Worm (Caenorhabditis elegans) whole organism, late embryonic: Measurements from ENCODE around the gene ncs-3.

Source experiments
- C08G9.2 ChIP-seq: sonication (generic microtip); optimal IDR thresholded peaks from 2 replicates; lab custom pipeline; 2016; ENCODE audit warnings: mild to moderate bottlenecking, missing genetic modification characterization, moderate library complexity, missing compliant biosample characterization
- F13H6.1 ChIP-seq: sonication (generic microtip); optimal IDR thresholded peaks from 2 replicates; lab custom pipeline; 2016; ENCODE audit warnings: missing genetic modification characterization, missing compliant biosample characterization
- K02D7.2 ChIP-seq: sonication (generic microtip); optimal IDR thresholded peaks from 2 replicates; lab custom pipeline; 2017; ENCODE audit warnings: mild to moderate bottlenecking, missing genetic modification characterization, missing compliant biosample characterization
- K09A11.1 ChIP-seq: sonication (generic microtip); optimal IDR thresholded peaks from 2 replicates; lab custom pipeline; 2017; ENCODE audit warnings: antibody characterized with exemption, mild to moderate bottlenecking, missing genetic modification characterization, missing compliant biosample characterization; ENCODE audit not compliant: insufficient read depth
- T23F11.4 ChIP-seq: fragments of 200-800 bp; sonication (Bioruptor generic); optimal IDR thresholded peaks from 2 replicates; lab custom pipeline; 2018; ENCODE audit warnings: mild to moderate bottlenecking, missing genetic modification characterization, missing compliant biosample characterization
- Y22D7AL.16 ChIP-seq: sonication (generic microtip); optimal IDR thresholded peaks from 2 replicates; lab custom pipeline; 2016; ENCODE audit warnings: missing genetic modification characterization, missing compliant biosample characterization
- ahr-1 ChIP-seq: sonication (generic microtip); optimal IDR thresholded peaks from 2 replicates; lab custom pipeline; 2016; ENCODE audit warnings: missing genetic modification characterization, missing compliant biosample characterization
- ceh-14 ChIP-seq: sonication (generic microtip); optimal IDR thresholded peaks from 2 replicates; lab custom pipeline; 2016; ENCODE audit warnings: missing genotype, missing genetic modification characterization, missing compliant biosample characterization
- ceh-2 ChIP-seq: sonication (generic microtip); optimal IDR thresholded peaks from 2 replicates; lab custom pipeline; 2016; ENCODE audit warnings: missing genotype, missing genetic modification characterization, missing compliant biosample characterization
- ceh-22 ChIP-seq: sonication (generic microtip); optimal IDR thresholded peaks from 2 replicates; lab custom pipeline; 2017; ENCODE audit warnings: missing biosample characterization, missing genetic modification characterization
- ceh-24 ChIP-seq: sonication (generic microtip); optimal IDR thresholded peaks from 2 replicates; lab custom pipeline; 2016; ENCODE audit warnings: mild to moderate bottlenecking, missing genetic modification characterization, missing compliant biosample characterization
- ceh-31 ChIP-seq: sonication (generic microtip); optimal IDR thresholded peaks from 2 replicates; lab custom pipeline; 2016; ENCODE audit warnings: missing genetic modification characterization, missing compliant biosample characterization
- ceh-34 ChIP-seq: sonication (generic microtip); optimal IDR thresholded peaks from 2 replicates; lab custom pipeline; 2016; ENCODE audit warnings: mild to moderate bottlenecking, missing genetic modification characterization, missing compliant biosample characterization
- ceh-45 ChIP-seq: fragments of 200-800 bp; sonication (Bioruptor generic); IDR thresholded peaks from 2 replicates; pipeline ENCODE4 v1.3.6; 2022; ENCODE audit warnings: missing genetic modification reagents, missing genetic modification characterization, missing compliant biosample characterization
- ceh-48 ChIP-seq: sonication (generic microtip); optimal IDR thresholded peaks from 2 replicates; lab custom pipeline; 2016; ENCODE audit warnings: missing genetic modification characterization, inconsistent platforms, missing compliant biosample characterization
- che-1 ChIP-seq: sonication (generic microtip); optimal IDR thresholded peaks from 2 replicates; lab custom pipeline; 2016; ENCODE audit warnings: mild to moderate bottlenecking, missing genetic modification characterization, missing compliant biosample characterization
- dmd-4 ChIP-seq: sonication (generic microtip); optimal IDR thresholded peaks from 2 replicates; lab custom pipeline; 2016; ENCODE audit warnings: borderline replicate concordance, missing genetic modification characterization, missing compliant biosample characterization
- dve-1 ChIP-seq: sonication (generic microtip); optimal IDR thresholded peaks from 2 replicates; lab custom pipeline; 2017; ENCODE audit warnings: antibody characterized with exemption, mild to moderate bottlenecking, missing genetic modification characterization, missing compliant biosample characterization
- elt-2 ChIP-seq: sonication (generic microtip); optimal IDR thresholded peaks from 2 replicates; lab custom pipeline; 2016; ENCODE audit warnings: missing genetic modification reagents, missing genetic modification characterization, missing compliant biosample characterization
- fkh-10 ChIP-seq: fragments of 150-350 bp; optimal IDR thresholded peaks from 2 replicates; lab custom pipeline; 2014; ENCODE audit warnings: missing biosample characterization, missing genetic modification reagents, missing genetic modification characterization
- fkh-6 ChIP-seq: sonication (generic microtip); optimal IDR thresholded peaks from 2 replicates; lab custom pipeline; 2016; ENCODE audit warnings: missing genetic modification characterization, missing compliant biosample characterization
- gmeb-2 ChIP-seq: sonication (generic microtip); optimal IDR thresholded peaks from 2 replicates; lab custom pipeline; 2016; ENCODE audit warnings: missing genetic modification characterization, inconsistent platforms, missing compliant biosample characterization
- hlh-13 ChIP-seq: fragments of 200-800 bp; sonication (Bioruptor generic); optimal IDR thresholded peaks from 2 replicates; lab custom pipeline; 2018; ENCODE audit warnings: mild to moderate bottlenecking, missing genetic modification characterization, missing compliant biosample characterization
- hlh-15 ChIP-seq: sonication (generic microtip); optimal IDR thresholded peaks from 2 replicates; lab custom pipeline; 2016; ENCODE audit warnings: missing genetic modification characterization, missing compliant biosample characterization
- hlh-6 ChIP-seq: sonication (generic microtip); optimal IDR thresholded peaks from 2 replicates; lab custom pipeline; 2016; ENCODE audit warnings: missing genotype, missing genetic modification characterization, missing compliant biosample characterization
- hlh-8 ChIP-seq: sonication (generic microtip); optimal IDR thresholded peaks from 2 replicates; lab custom pipeline; 2016; ENCODE audit warnings: missing genotype, missing genetic modification characterization, missing compliant biosample characterization
- lim-6 ChIP-seq: sonication (generic microtip); optimal IDR thresholded peaks from 2 replicates; lab custom pipeline; 2016; ENCODE audit warnings: missing genetic modification characterization, missing compliant biosample characterization
- nfya-1 ChIP-seq: sonication (generic microtip); optimal IDR thresholded peaks from 2 replicates; lab custom pipeline; 2017; ENCODE audit warnings: missing genetic modification characterization, mild to moderate bottlenecking, missing compliant biosample characterization, antibody characterized with exemption, moderate library complexity
- nhr-232 ChIP-seq: sonication (generic microtip); optimal IDR thresholded peaks from 2 replicates; lab custom pipeline; 2016; ENCODE audit warnings: missing genetic modification characterization, missing compliant biosample characterization
- pha-2 ChIP-seq: sonication (generic microtip); optimal IDR thresholded peaks from 2 replicates; lab custom pipeline; 2017; ENCODE audit warnings: mild to moderate bottlenecking, missing genetic modification characterization, missing compliant biosample characterization
- pqm-1 ChIP-seq: sonication (generic microtip); optimal IDR thresholded peaks from 2 replicates; lab custom pipeline; 2016; ENCODE audit warnings: missing genetic modification characterization, missing compliant biosample characterization
- ref-2 ChIP-seq: sonication (generic microtip); optimal IDR thresholded peaks from 2 replicates; lab custom pipeline; 2016; ENCODE audit warnings: missing genetic modification characterization, missing compliant biosample characterization
- rnt-1 ChIP-seq: sonication (generic microtip); optimal IDR thresholded peaks from 2 replicates; lab custom pipeline; 2016; ENCODE audit warnings: missing genetic modification characterization, missing compliant biosample characterization
- sdc-2 ChIP-seq: sonication (generic microtip); optimal IDR thresholded peaks from 2 replicates; lab custom pipeline; 2016; ENCODE audit warnings: missing genotype, missing genetic modification characterization, missing compliant biosample characterization
- sox-2 ChIP-seq: fragments of 200-800 bp; sonication (Bioruptor generic); IDR thresholded peaks from 2 replicates; pipeline ENCODE4 v1.3.6; 2022; ENCODE audit warnings: missing genetic modification reagents, missing genetic modification characterization, missing compliant biosample characterization
- sox-4 ChIP-seq: sonication (generic microtip); optimal IDR thresholded peaks from 2 replicates; lab custom pipeline; 2017; ENCODE audit warnings: mild to moderate bottlenecking, missing genetic modification characterization, inconsistent platforms, missing compliant biosample characterization
- syd-9 ChIP-seq: sonication (generic microtip); optimal IDR thresholded peaks from 2 replicates; lab custom pipeline; 2016; ENCODE audit warnings: mild to moderate bottlenecking, missing genetic modification characterization, moderate library complexity, missing compliant biosample characterization
- tbx-2 ChIP-seq: sonication (generic microtip); optimal IDR thresholded peaks from 2 replicates; lab custom pipeline; 2016; ENCODE audit warnings: missing genetic modification characterization, missing compliant biosample characterization
- tbx-7 ChIP-seq: sonication (generic microtip); optimal IDR thresholded peaks from 2 replicates; lab custom pipeline; 2016; ENCODE audit warnings: missing genotype, missing genetic modification characterization, missing compliant biosample characterization
- unc-3 ChIP-seq, 2 experiments: fragments of 200-800 bp in 1 of 2; sonication (Bioruptor generic) in 1 of 2; sonication (generic microtip) in 1 of 2; conservative IDR thresholded peaks in 1 of 2; optimal IDR thresholded peaks in 1 of 2; 2 replicates each; pipeline versions ENCODE4 v1.3.6 to Lab custom; 2016 to 2022; ENCODE audit warnings: missing compliant biosample characterization in 2 of 2, missing genetic modification characterization in 2 of 2, missing genetic modification reagents in 1 of 2
- unc-55 ChIP-seq: sonication (generic microtip); optimal IDR thresholded peaks from 2 replicates; lab custom pipeline; 2017; ENCODE audit warnings: missing biosample characterization, missing genetic modification reagents, missing genetic modification characterization
- unc-86 ChIP-seq: sonication (generic microtip); optimal IDR thresholded peaks from 2 replicates; lab custom pipeline; 2016; ENCODE audit warnings: missing genetic modification characterization, missing compliant biosample characterization
- ztf-16 ChIP-seq: sonication (generic microtip); optimal IDR thresholded peaks from 2 replicates; lab custom pipeline; 2017; ENCODE audit warnings: missing genetic modification characterization, missing compliant biosample characterization

Gene ncs-3

DNA sequence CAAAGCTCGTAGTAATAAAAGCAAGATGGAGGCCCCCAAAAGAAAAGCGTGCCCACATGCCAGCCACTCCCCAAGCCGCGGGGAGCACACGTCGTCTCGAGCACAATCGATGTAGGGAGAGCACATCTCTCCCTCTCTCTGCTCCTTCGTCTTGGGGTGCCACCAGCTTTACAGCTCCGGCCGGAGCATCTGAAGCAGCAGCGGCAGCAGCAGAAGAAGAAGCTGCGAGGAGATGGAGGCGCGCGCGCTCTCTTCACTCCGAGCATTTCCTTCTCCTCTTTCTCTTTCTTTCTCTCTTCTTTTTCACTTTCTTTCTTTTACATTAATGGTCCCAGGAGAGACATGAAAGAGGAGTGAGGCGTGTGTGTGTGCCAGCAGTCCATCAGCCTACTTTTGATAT, 10.2 kb downstream of the ncs-3 start (continued):
- TF ChIP-seq fkh-10 (GFP tag; lab: Kevin White, UChicago) (no peak), K02D7.2 (tag; lab: Kevin White, UChicago) (no peak), hlh-15 (tag; lab: Kevin White, UChicago) (no peak), dve-1 (tag; lab: Kevin White, UChicago) (no peak), dmd-4 (tag; lab: Kevin White, UChicago) (no peak), sox-4 (peak; percentile 4), syd-9 (peak; percentile 55), K09A11.1 (tag; lab: Kevin White, UChicago) (no peak), unc-55 (GFP tag; lab: Kevin White, UChicago) (peak; percentile 58), hlh-13 (GFP tag; lab: Kevin White, UChicago) (no peak), tbx-7 (tag; lab: Kevin White, UChicago) (no peak), C08G9.2 (tag; lab: Kevin White, UChicago) (peak; percentile 38), ceh-24 (tag; lab: Kevin White, UChicago) (no peak), unc-3 (GFP tag; conservative IDR thresholded peaks at IDR 0.05; lab: Robert Waterston, UW) (0 out of 2 replicates have a peak, but pooled peaks have one; percentile 5), unc-3 (tag; optimal IDR thresholded peaks at IDR 0.05; lab: Kevin White, UChicago) (peak; percentile 61), sdc-2 (tag; lab: Kevin White, UChicago) (peak; percentile 60), nfya-1 (tag; lab: Kevin White, UChicago) (peak; percentile 79), ztf-16 (tag; lab: Kevin White, UChicago) (no peak), hlh-6 (tag; lab: Kevin White, UChicago) (no peak), tbx-2 (tag; lab: Kevin White, UChicago) (peak; percentile 61), unc-86 (tag; lab: Kevin White, UChicago) (no peak), elt-2 (tag; lab: Kevin White, UChicago) (no peak), sox-2 (GFP tag; lab: Robert Waterston, UW) (no peak), ceh-14 (tag; lab: Kevin White, UChicago) (peak; percentile 48), ceh-48 (peak; percentile 30), F13H6.1 (tag; lab: Kevin White, UChicago) (no peak), che-1 (tag; lab: Kevin White, UChicago) (no peak), nhr-232 (tag; lab: Kevin White, UChicago) (no peak), lim-6 (tag; lab: Kevin White, UChicago) (peak; percentile 93), ceh-45 (GFP tag; lab: Robert Waterston, UW) (no peak), ceh-22 (tag; lab: Kevin White, UChicago) (no peak), Y22D7AL.16 (no peak), fkh-6 (tag; lab: Kevin White, UChicago) (peak; percentile 10), ceh-2 (tag; lab: Kevin White, UChicago) (no peak), ceh-31 (peak; percentile 77), pha-2 (no peak), ceh-34 (tag; lab: Kevin White, UChicago) (peak; percentile 71), rnt-1 (tag; lab: Kevin White, UChicago) (peak; percentile 74), pqm-1 (no peak), hlh-8 (peak; percentile 71), ref-2 (tag; lab: Kevin White, UChicago) (no peak), T23F11.4 (GFP tag; lab: Kevin White, UChicago) (no peak), gmeb-2 (tag; lab: Kevin White, UChicago) (no peak), ahr-1 (tag; lab: Kevin White, UChicago) (no peak)
